Worm (Caenorhabditis elegans): ENCODE results near the gene clec-170.

DNA sequence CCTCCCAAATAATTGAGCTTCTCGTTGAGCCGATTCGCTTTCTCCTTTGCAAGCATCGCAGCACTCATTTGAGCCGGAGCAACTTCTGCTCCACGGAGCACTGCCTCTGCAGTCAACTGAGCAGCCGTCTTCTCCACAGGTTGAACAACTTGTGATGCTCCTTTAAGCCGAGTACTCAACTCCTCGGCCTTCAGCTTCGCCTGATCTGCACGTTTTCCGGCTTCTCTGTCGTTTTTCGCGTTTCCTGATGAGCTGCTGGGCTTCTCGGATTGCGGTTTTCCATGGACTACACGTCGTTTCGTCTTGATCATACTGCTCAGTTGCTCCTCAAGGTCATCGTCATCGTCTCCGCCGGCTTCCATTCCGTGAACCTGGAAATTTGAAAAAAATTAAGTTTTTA, 32.3 kb downstream of the clec-170 start:
- TF ChIP-seq pha-4 (tag; optimal IDR thresholded peaks at IDR 0.05), result no peak
- no peak for TF ChIP-seq nhr-12 (tag; optimal IDR thresholded peaks at IDR 0.05)
- TF ChIP-seq ceh-43 (GFP tag; optimal IDR thresholded peaks at IDR 0.05), result no peak
- TF ChIP-seq lsy-2 (tag; optimal IDR thresholded peaks at IDR 0.05), result no peak
- no peak for TF ChIP-seq elt-1 (tag; optimal IDR thresholded peaks at IDR 0.05; ENCODE audit: borderline replicate concordance, insufficient read depth)
- TF ChIP-seq M03D4.4 (tag; optimal IDR thresholded peaks at IDR 0.05), result no peak
- TF ChIP-seq mls-2 (tag; optimal IDR thresholded peaks at IDR 0.05), result no peak
